Worm (Caenorhabditis elegans) whole organism, late embryonic: ENCODE results near the gene srh-296.

Experiments used
- C38D4.7 ChIP-seq: fragments of 200-800 bp; sonication (Bioruptor generic); optimal IDR thresholded peaks from 2 replicates; lab custom pipeline; 2018; ENCODE audit warnings: mild to moderate bottlenecking, missing genetic modification characterization, moderate library complexity, missing compliant biosample characterization
- F13H6.1 ChIP-seq: sonication (generic microtip); optimal IDR thresholded peaks from 2 replicates; lab custom pipeline; 2016; ENCODE audit warnings: missing genetic modification characterization, missing compliant biosample characterization
- K02D7.2 ChIP-seq: sonication (generic microtip); optimal IDR thresholded peaks from 2 replicates; lab custom pipeline; 2017; ENCODE audit warnings: mild to moderate bottlenecking, missing genetic modification characterization, missing compliant biosample characterization
- T23F11.4 ChIP-seq: fragments of 200-800 bp; sonication (Bioruptor generic); optimal IDR thresholded peaks from 2 replicates; lab custom pipeline; 2018; ENCODE audit warnings: mild to moderate bottlenecking, missing genetic modification characterization, missing compliant biosample characterization
- Y22D7AL.16 ChIP-seq: sonication (generic microtip); optimal IDR thresholded peaks from 2 replicates; lab custom pipeline; 2016; ENCODE audit warnings: missing genetic modification characterization, missing compliant biosample characterization
- ceh-22 ChIP-seq: sonication (generic microtip); optimal IDR thresholded peaks from 2 replicates; lab custom pipeline; 2017; ENCODE audit warnings: missing biosample characterization, missing genetic modification characterization
- ceh-30 ChIP-seq: fragments of 150-350 bp; optimal IDR thresholded peaks from 2 replicates; lab custom pipeline; 2014; ENCODE audit warnings: missing biosample characterization, missing genetic modification characterization
- ceh-31 ChIP-seq: sonication (generic microtip); optimal IDR thresholded peaks from 2 replicates; lab custom pipeline; 2016; ENCODE audit warnings: missing genetic modification characterization, missing compliant biosample characterization
- ceh-34 ChIP-seq: sonication (generic microtip); optimal IDR thresholded peaks from 2 replicates; lab custom pipeline; 2016; ENCODE audit warnings: mild to moderate bottlenecking, missing genetic modification characterization, missing compliant biosample characterization
- ceh-45 ChIP-seq: fragments of 200-800 bp; sonication (Bioruptor generic); IDR thresholded peaks from 2 replicates; pipeline ENCODE4 v1.3.6; 2022; ENCODE audit warnings: missing genetic modification reagents, missing genetic modification characterization, missing compliant biosample characterization
- ceh-48 ChIP-seq: sonication (generic microtip); optimal IDR thresholded peaks from 2 replicates; lab custom pipeline; 2016; ENCODE audit warnings: missing genetic modification characterization, inconsistent platforms, missing compliant biosample characterization
- ceh-6 ChIP-seq: fragments of 200-800 bp; sonication (Bioruptor generic); optimal IDR thresholded peaks from 2 replicates; lab custom pipeline; 2018; ENCODE audit warnings: mild to moderate bottlenecking, missing genetic modification characterization, missing compliant biosample characterization
- ceh-9 ChIP-seq: sonication (generic microtip); optimal IDR thresholded peaks from 2 replicates; lab custom pipeline; 2016; ENCODE audit warnings: mild to moderate bottlenecking, missing genetic modification characterization, inconsistent platforms, missing compliant biosample characterization
- dve-1 ChIP-seq: sonication (generic microtip); optimal IDR thresholded peaks from 2 replicates; lab custom pipeline; 2017; ENCODE audit warnings: antibody characterized with exemption, mild to moderate bottlenecking, missing genetic modification characterization, missing compliant biosample characterization
- elt-2 ChIP-seq: sonication (generic microtip); optimal IDR thresholded peaks from 2 replicates; lab custom pipeline; 2016; ENCODE audit warnings: missing genetic modification reagents, missing genetic modification characterization, missing compliant biosample characterization
- elt-4 ChIP-seq: sonication (generic microtip); optimal IDR thresholded peaks from 2 replicates; lab custom pipeline; 2016; ENCODE audit warnings: missing genetic modification characterization, missing compliant biosample characterization
- ets-4 ChIP-seq: sonication (generic microtip); optimal IDR thresholded peaks from 2 replicates; lab custom pipeline; 2016; ENCODE audit warnings: missing genetic modification characterization, missing compliant biosample characterization
- fkh-6 ChIP-seq: sonication (generic microtip); optimal IDR thresholded peaks from 2 replicates; lab custom pipeline; 2016; ENCODE audit warnings: missing genetic modification characterization, missing compliant biosample characterization
- gmeb-2 ChIP-seq: sonication (generic microtip); optimal IDR thresholded peaks from 2 replicates; lab custom pipeline; 2016; ENCODE audit warnings: missing genetic modification characterization, inconsistent platforms, missing compliant biosample characterization
- hlh-6 ChIP-seq: sonication (generic microtip); optimal IDR thresholded peaks from 2 replicates; lab custom pipeline; 2016; ENCODE audit warnings: missing genotype, missing genetic modification characterization, missing compliant biosample characterization
- hlh-8 ChIP-seq: sonication (generic microtip); optimal IDR thresholded peaks from 2 replicates; lab custom pipeline; 2016; ENCODE audit warnings: missing genotype, missing genetic modification characterization, missing compliant biosample characterization
- madf-2 ChIP-seq: sonication (generic microtip); optimal IDR thresholded peaks from 2 replicates; lab custom pipeline; 2017; ENCODE audit warnings: missing genetic modification characterization, missing compliant biosample characterization
- mec-3 ChIP-seq: sonication (generic microtip); optimal IDR thresholded peaks from 2 replicates; lab custom pipeline; 2016; ENCODE audit warnings: borderline replicate concordance, missing genetic modification characterization, missing compliant biosample characterization
- nfya-1 ChIP-seq: sonication (generic microtip); optimal IDR thresholded peaks from 2 replicates; lab custom pipeline; 2017; ENCODE audit warnings: missing genetic modification characterization, mild to moderate bottlenecking, missing compliant biosample characterization, antibody characterized with exemption, moderate library complexity
- npax-4 ChIP-seq: sonication (generic microtip); optimal IDR thresholded peaks from 2 replicates; lab custom pipeline; 2016; ENCODE audit warnings: missing genetic modification characterization, missing compliant biosample characterization
- odd-2 ChIP-seq: sonication (generic microtip); optimal IDR thresholded peaks from 2 replicates; lab custom pipeline; 2017; ENCODE audit warnings: antibody characterized with exemption, mild to moderate bottlenecking, missing genetic modification characterization, missing compliant biosample characterization
- pat-9 ChIP-seq: fragments of 200-800 bp; sonication (Bioruptor generic); optimal IDR thresholded peaks from 2 replicates; lab custom pipeline; 2018; ENCODE audit warnings: mild to moderate bottlenecking, missing genetic modification characterization, moderate library complexity, missing compliant biosample characterization
- pax-1 ChIP-seq: fragments of 150-350 bp; optimal IDR thresholded peaks from 2 replicates; lab custom pipeline; 2014; ENCODE audit warnings: missing biosample characterization, missing genetic modification characterization
- pha-2 ChIP-seq: sonication (generic microtip); optimal IDR thresholded peaks from 2 replicates; lab custom pipeline; 2017; ENCODE audit warnings: mild to moderate bottlenecking, missing genetic modification characterization, missing compliant biosample characterization
- pha-4 ChIP-seq: fragments of 150-350 bp; optimal IDR thresholded peaks from 2 replicates; lab custom pipeline; 2018; ENCODE audit warnings: missing biosample characterization, missing genetic modification reagents, missing genetic modification characterization
- pqm-1 ChIP-seq: sonication (generic microtip); optimal IDR thresholded peaks from 2 replicates; lab custom pipeline; 2016; ENCODE audit warnings: missing genetic modification characterization, missing compliant biosample characterization
- pros-1 ChIP-seq: fragments of 150-350 bp; optimal IDR thresholded peaks from 2 replicates; lab custom pipeline; 2014; ENCODE audit warnings: missing biosample characterization, missing genetic modification reagents, missing genetic modification characterization
- ref-2 ChIP-seq: sonication (generic microtip); optimal IDR thresholded peaks from 2 replicates; lab custom pipeline; 2016; ENCODE audit warnings: missing genetic modification characterization, missing compliant biosample characterization
- rnt-1 ChIP-seq: sonication (generic microtip); optimal IDR thresholded peaks from 2 replicates; lab custom pipeline; 2016; ENCODE audit warnings: missing genetic modification characterization, missing compliant biosample characterization
- sdc-2 ChIP-seq: sonication (generic microtip); optimal IDR thresholded peaks from 2 replicates; lab custom pipeline; 2016; ENCODE audit warnings: missing genotype, missing genetic modification characterization, missing compliant biosample characterization
- sox-4 ChIP-seq: sonication (generic microtip); optimal IDR thresholded peaks from 2 replicates; lab custom pipeline; 2017; ENCODE audit warnings: mild to moderate bottlenecking, missing genetic modification characterization, inconsistent platforms, missing compliant biosample characterization
- syd-9 ChIP-seq: sonication (generic microtip); optimal IDR thresholded peaks from 2 replicates; lab custom pipeline; 2016; ENCODE audit warnings: mild to moderate bottlenecking, missing genetic modification characterization, moderate library complexity, missing compliant biosample characterization
- tbx-7 ChIP-seq: sonication (generic microtip); optimal IDR thresholded peaks from 2 replicates; lab custom pipeline; 2016; ENCODE audit warnings: missing genotype, missing genetic modification characterization, missing compliant biosample characterization
- ttx-3 ChIP-seq: sonication (generic microtip); optimal IDR thresholded peaks from 2 replicates; lab custom pipeline; 2016; ENCODE audit warnings: missing genetic modification reagents, missing genetic modification characterization, missing compliant biosample characterization
- unc-86 ChIP-seq: sonication (generic microtip); optimal IDR thresholded peaks from 2 replicates; lab custom pipeline; 2016; ENCODE audit warnings: missing genetic modification characterization, missing compliant biosample characterization
- zip-5 ChIP-seq: sonication (generic microtip); optimal IDR thresholded peaks from 2 replicates; lab custom pipeline; 2016; ENCODE audit warnings: missing genetic modification characterization, missing compliant biosample characterization
- ztf-16 ChIP-seq: sonication (generic microtip); optimal IDR thresholded peaks from 2 replicates; lab custom pipeline; 2017; ENCODE audit warnings: missing genetic modification characterization, missing compliant biosample characterization

Gene srh-296

DNA sequence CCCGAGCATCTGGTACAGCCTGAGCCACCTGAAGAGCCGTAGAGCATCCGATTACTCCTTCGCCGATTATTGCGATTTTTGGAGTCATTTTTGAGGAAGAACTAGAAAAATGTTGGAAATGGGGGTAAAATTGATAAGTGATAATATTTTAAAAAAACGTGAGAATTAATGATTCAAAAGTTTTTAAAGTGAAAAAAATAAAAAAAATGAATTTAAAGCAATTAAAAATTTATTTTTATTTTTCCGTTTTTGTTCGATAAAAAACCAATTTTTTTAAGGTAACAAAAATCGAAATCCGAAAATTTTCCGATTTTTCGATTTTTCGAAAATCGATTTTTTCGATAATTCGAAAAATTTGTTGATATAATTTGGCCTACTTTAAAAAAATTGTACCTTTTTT is 33.0 kb upstream of the srh-296 start, which contains the start of gene ddo-1:
Gene ddo-1 (minus strand): TSS at position 101 of the 400 bp plus-strand sequence.
- TF ChIP-seq Y22D7AL.16 (tag; lab: Kevin White, UChicago) (no peak), elt-4 (tag; lab: Kevin White, UChicago) (no peak)
- TF ChIP-seq, all 69 proteins: peak for 0

DNA sequence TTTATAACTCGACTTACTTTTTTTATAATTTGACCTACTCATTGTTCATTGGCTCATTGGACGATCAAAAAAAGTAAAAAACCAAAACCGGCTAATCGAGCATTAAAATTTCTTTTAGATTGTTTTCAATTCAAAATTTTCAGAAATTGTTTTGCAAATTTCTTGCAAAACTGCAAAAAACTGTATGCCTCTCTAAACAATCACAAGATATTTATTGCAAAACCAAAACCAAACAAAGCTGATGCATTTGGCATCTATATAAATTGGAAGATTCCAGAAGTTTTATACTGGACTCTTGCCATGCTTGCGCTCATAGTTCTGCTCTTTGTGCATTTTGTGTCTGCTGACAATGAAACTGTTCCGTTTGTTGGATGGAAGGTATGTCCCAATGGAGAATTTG is 32.5 kb upstream of the srh-296 start, which contains the start of gene C47A10.12:
Gene C47A10.12 (plus strand): TSS at position 301 of the 400 bp plus-strand sequence.
- TF ChIP-seq K02D7.2 (tag; lab: Kevin White, UChicago) = no peak
- no peak for TF ChIP-seq sox-4 (tag; lab: Kevin White, UChicago)
- no peak for TF ChIP-seq F13H6.1 (tag; lab: Kevin White, UChicago)
- TF ChIP-seq dve-1 (tag; lab: Kevin White, UChicago) = no peak
- TF ChIP-seq pat-9 (tag; lab: Kevin White, UChicago) = no peak
- no peak for TF ChIP-seq tbx-7 (tag; lab: Kevin White, UChicago)
- no peak for TF ChIP-seq ceh-45
- TF ChIP-seq mec-3 = no peak
- TF ChIP-seq ref-2 (tag; lab: Kevin White, UChicago) = no peak
- TF ChIP-seq unc-86 (tag; lab: Kevin White, UChicago) = no peak
- TF ChIP-seq C38D4.7 (GFP tag; lab: Kevin White, UChicago) = no peak
- no peak for TF ChIP-seq madf-2 (tag; lab: Kevin White, UChicago)
- TF ChIP-seq, all 69 proteins: peak for 0

- TF ChIP-seq gmeb-2 (tag; lab: Kevin White, UChicago) = no peak
- TF ChIP-seq T23F11.4 = no peak
- TF ChIP-seq ceh-9 = no peak
- TF ChIP-seq elt-4 (tag; lab: Kevin White, UChicago) = no peak
- no peak for TF ChIP-seq zip-5 (tag; lab: Kevin White, UChicago)
- TF ChIP-seq fkh-6 = no peak
- no peak for TF ChIP-seq rnt-1 (tag; lab: Kevin White, UChicago)
- no peak for TF ChIP-seq odd-2 (tag; lab: Kevin White, UChicago)
- TF ChIP-seq pha-4 (tag; lab: Kevin White, UChicago) = no peak
- no peak for TF ChIP-seq pha-2 (tag; lab: Kevin White, UChicago)
- no peak for TF ChIP-seq elt-2 (tag; lab: Kevin White, UChicago)
- no peak for TF ChIP-seq pros-1 (tag; lab: Kevin White, UChicago)
- TF ChIP-seq ceh-30 (tag; lab: Kevin White, UChicago) = no peak
- no peak for TF ChIP-seq syd-9 (tag; lab: Kevin White, UChicago)
- no peak for TF ChIP-seq K02D7.2 (tag; lab: Kevin White, UChicago)
- TF ChIP-seq sox-4 (tag; lab: Kevin White, UChicago) = no peak
- TF ChIP-seq ceh-22 = no peak
- no peak for TF ChIP-seq pat-9 (tag; lab: Kevin White, UChicago)
- TF ChIP-seq, all 69 proteins: peak for 0
These were observed 29.9 kb upstream of the srh-296 start for ce11 chrV:17780285-17780684.

ce11 chrV:17783542-17783941 is 26.6 kb upstream of the srh-296 start, which contains the start of gene srab-12:
Gene srab-12 (minus strand): TSS chrV:17783642.
- TF ChIP-seq ttx-3 (tag; lab: Kevin White, UChicago) (no peak), npax-4 (no peak), ztf-16 (tag; lab: Kevin White, UChicago) (no peak), tbx-7 (tag; lab: Kevin White, UChicago) (no peak), K02D7.2 (tag; lab: Kevin White, UChicago) (no peak), ceh-34 (tag; lab: Kevin White, UChicago) (no peak), pqm-1 (tag; lab: Kevin White, UChicago) (no peak), nfya-1 (tag; lab: Kevin White, UChicago) (no peak), mec-3 (no peak)

- no peak for TF ChIP-seq ceh-48 (tag; lab: Kevin White, UChicago)
- TF ChIP-seq madf-2 (tag; lab: Kevin White, UChicago) = no peak
- TF ChIP-seq elt-2 (tag; lab: Kevin White, UChicago) = no peak
- TF ChIP-seq tbx-7 (tag; lab: Kevin White, UChicago) = no peak
- no peak for TF ChIP-seq ceh-31
- TF ChIP-seq pax-1 (tag; lab: Kevin White, UChicago) = no peak
- TF ChIP-seq hlh-6 (tag; lab: Kevin White, UChicago) = no peak
- TF ChIP-seq nfya-1 (tag; lab: Kevin White, UChicago) = no peak
- TF ChIP-seq fkh-6 = no peak
- no peak for TF ChIP-seq pha-2 (tag; lab: Kevin White, UChicago)
- TF ChIP-seq sdc-2 (tag; lab: Kevin White, UChicago) = no peak
- TF ChIP-seq ceh-6 (GFP tag; lab: Kevin White, UChicago) = no peak
- no peak for TF ChIP-seq ets-4 (tag; lab: Kevin White, UChicago)
- TF ChIP-seq elt-4 (tag; lab: Kevin White, UChicago) = no peak
- TF ChIP-seq ceh-30 (tag; lab: Kevin White, UChicago) = no peak
- TF ChIP-seq hlh-8 = no peak
- TF ChIP-seq ceh-22 = no peak
- TF ChIP-seq, all 69 proteins: peak for 0
These were observed 25.8 kb upstream of the srh-296 start for ce11 chrV:17784363-17784762.
